Worm (Caenorhabditis elegans) whole organism, L4 larva: ENCODE results near the gene T07D4.2.

Experiments
- D1046.2 ChIP-seq: fragments of 200-800 bp; sonication (Bioruptor generic); IDR thresholded peaks from 2 replicates; pipeline ENCODE4 v1.3.6; 2022; ENCODE audit warnings: missing genetic modification characterization, missing compliant biosample characterization
- F10B5.3 ChIP-seq: sonication (generic microtip); optimal IDR thresholded peaks from 2 replicates; lab custom pipeline; 2016; ENCODE audit warnings: mild to moderate bottlenecking, missing genetic modification characterization, missing compliant biosample characterization
- T20F7.1 ChIP-seq: fragments of 200-800 bp; sonication (Bioruptor generic); optimal IDR thresholded peaks from 2 replicates; lab custom pipeline; 2018; ENCODE audit warnings: mild to moderate bottlenecking, missing genetic modification characterization, missing compliant biosample characterization
- T26A8.4 ChIP-seq: fragments of 200-800 bp; sonication (Bioruptor generic); IDR thresholded peaks from 2 replicates; pipeline ENCODE4 v1.3.6; 2022; ENCODE audit warnings: missing genetic modification characterization, missing compliant biosample characterization
- Y48G9A.11 ChIP-seq: fragments of 200-800 bp; sonication (Bioruptor generic); IDR thresholded peaks from 2 replicates; pipeline ENCODE4 v1.3.6; 2022; ENCODE audit warnings: missing genetic modification reagents, missing genetic modification characterization, missing compliant biosample characterization
- Y5F2A.4 ChIP-seq: fragments of 200-800 bp; sonication (Bioruptor generic); optimal IDR thresholded peaks from 2 replicates; lab custom pipeline; 2018; ENCODE audit warnings: mild to moderate bottlenecking, missing genetic modification characterization, missing compliant biosample characterization
- aha-1 ChIP-seq: fragments of 150-350 bp; peaks from one replicate; lab custom pipeline; 2014; ENCODE audit warnings: missing biosample characterization, missing genetic modification characterization
- aly-2 ChIP-seq: sonication (generic microtip); optimal IDR thresholded peaks from 2 replicates; lab custom pipeline; 2018; ENCODE audit warnings: missing biosample characterization, missing genetic modification characterization
- ama-1 ChIP-seq: fragments of 150-350 bp; optimal IDR thresholded peaks from 2 replicates; lab custom pipeline; 2014; ENCODE audit warnings: inconsistent platforms, mixed read lengths
- ceh-20 ChIP-seq: fragments of 200-800 bp; sonication (Bioruptor generic); IDR thresholded peaks from 2 replicates; pipeline ENCODE4 v1.3.6; 2022; ENCODE audit warnings: missing genetic modification reagents, missing genetic modification characterization, missing compliant biosample characterization
- ceh-82 ChIP-seq: sonication (generic microtip); optimal IDR thresholded peaks from 2 replicates; lab custom pipeline; 2017; ENCODE audit warnings: missing biosample characterization, missing genetic modification characterization
- ces-1 ChIP-seq: fragments of 150-350 bp; sonication (generic microtip); optimal IDR thresholded peaks from 4 replicates; lab custom pipeline; 2014; ENCODE audit warnings: missing biosample characterization, missing genetic modification reagents, missing genetic modification characterization
- daf-16 ChIP-seq, 3 experiments: sonication (generic microtip); optimal IDR thresholded peaks; 2 replicates each; lab custom pipeline; 2016 to 2017; ENCODE audit warnings: missing genetic modification characterization in 3 of 3, missing genetic modification reagents in 3 of 3, mild to moderate bottlenecking in 2 of 3, missing compliant biosample characterization in 2 of 3, missing biosample characterization in 1 of 3, moderate library complexity in 1 of 3
- dmd-6 ChIP-seq: fragments of 200-800 bp; sonication (Bioruptor generic); IDR thresholded peaks from 2 replicates; pipeline ENCODE4 v1.3.6; 2022; ENCODE audit warnings: missing genetic modification reagents, missing genetic modification characterization, missing compliant biosample characterization
- dmd-9 ChIP-seq: fragments of 200-800 bp; sonication (Bioruptor generic); IDR thresholded peaks from 2 replicates; pipeline ENCODE4 v1.3.6; 2022; ENCODE audit warnings: missing genetic modification reagents, missing genetic modification characterization, missing compliant biosample characterization
- dpl-1 ChIP-seq: fragments of 150-350 bp; optimal IDR thresholded peaks from 2 replicates; lab custom pipeline; 2014; ENCODE audit warnings: missing biosample characterization, missing genetic modification reagents, missing genetic modification characterization
- dve-1 ChIP-seq: sonication (generic microtip); optimal IDR thresholded peaks from 2 replicates; lab custom pipeline; 2017; ENCODE audit warnings: antibody characterized with exemption, mild to moderate bottlenecking, missing genetic modification characterization, missing compliant biosample characterization; ENCODE audit not compliant: insufficient read depth
- egl-43 ChIP-seq: fragments of 200-800 bp; sonication (Bioruptor generic); IDR thresholded peaks from 2 replicates; pipeline ENCODE4 v1.3.6; 2022; ENCODE audit warnings: missing genetic modification reagents, missing genetic modification characterization, missing compliant biosample characterization
- fos-1 ChIP-seq: fragments of 150-350 bp; optimal IDR thresholded peaks from 2 replicates; lab custom pipeline; 2014; ENCODE audit warnings: missing biosample characterization, missing genetic modification characterization
- hlh-11 ChIP-seq: fragments of 200-800 bp; sonication (Bioruptor generic); optimal IDR thresholded peaks from 2 replicates; lab custom pipeline; 2018; ENCODE audit warnings: mild to moderate bottlenecking, missing genetic modification characterization, missing compliant biosample characterization
- hlh-30 ChIP-seq: sonication (generic microtip); optimal IDR thresholded peaks from 2 replicates; lab custom pipeline; 2017; ENCODE audit warnings: antibody characterized with exemption, mild to moderate bottlenecking, missing genetic modification characterization, missing compliant biosample characterization; ENCODE audit not compliant: insufficient read depth
- lin-15B ChIP-seq: fragments of 150-350 bp; sonication (generic microtip); optimal IDR thresholded peaks from 3 replicates; lab custom pipeline; 2014; ENCODE audit warnings: missing biosample characterization, missing genetic modification characterization
- lin-39 ChIP-seq: fragments of 150-350 bp; optimal IDR thresholded peaks from 2 replicates; lab custom pipeline; 2014; ENCODE audit warnings: missing biosample characterization, missing genetic modification reagents, missing genetic modification characterization
- lir-3 ChIP-seq: sonication (generic microtip); optimal IDR thresholded peaks from 2 replicates; lab custom pipeline; 2016; ENCODE audit warnings: mild to moderate bottlenecking, missing genetic modification characterization, missing compliant biosample characterization
- madf-5 ChIP-seq, 2 experiments: fragments of 200-800 bp; sonication (Bioruptor generic); IDR thresholded peaks; 2 replicates each; pipeline ENCODE4 v1.3.6; 2022; ENCODE audit warnings: missing compliant biosample characterization in 2 of 2, missing genetic modification characterization in 2 of 2
- mep-1 ChIP-seq: fragments of 150-350 bp; sonication (generic microtip); optimal IDR thresholded peaks from 3 replicates; lab custom pipeline; 2014; ENCODE audit warnings: missing biosample characterization, missing genetic modification characterization
- mes-2 ChIP-seq: sonication (generic microtip); optimal IDR thresholded peaks from 2 replicates; lab custom pipeline; 2016; ENCODE audit warnings: missing genotype, mild to moderate bottlenecking, missing genetic modification characterization, missing compliant biosample characterization; ENCODE audit not compliant: poor library complexity, severe bottlenecking
- mxl-2 ChIP-seq: fragments of 200-800 bp; sonication (Bioruptor generic); conservative IDR thresholded peaks from 2 replicates; pipeline ENCODE4 v1.3.6; 2022; ENCODE audit warnings: missing genetic modification reagents, missing genetic modification characterization, missing compliant biosample characterization
- nhr-10 ChIP-seq: fragments of 150-350 bp; optimal IDR thresholded peaks from 2 replicates; lab custom pipeline; 2014; ENCODE audit warnings: missing biosample characterization, missing genetic modification characterization
- nhr-102 ChIP-seq: sonication (generic microtip); optimal IDR thresholded peaks from 2 replicates; lab custom pipeline; 2016; ENCODE audit warnings: mild to moderate bottlenecking, missing genetic modification characterization, moderate library complexity, missing compliant biosample characterization
- nhr-11 ChIP-seq: fragments of 150-350 bp; optimal IDR thresholded peaks from 2 replicates; lab custom pipeline; 2014; ENCODE audit warnings: missing biosample characterization, missing genetic modification characterization
- nhr-237 ChIP-seq: sonication (generic microtip); optimal IDR thresholded peaks from 2 replicates; lab custom pipeline; 2017; ENCODE audit warnings: missing biosample characterization, missing genetic modification characterization
- nhr-28 ChIP-seq: fragments of 150-350 bp; optimal IDR thresholded peaks from 2 replicates; lab custom pipeline; 2014; ENCODE audit warnings: missing biosample characterization, missing genetic modification characterization
- nhr-41 ChIP-seq: fragments of 200-800 bp; sonication (Bioruptor generic); IDR thresholded peaks from 2 replicates; pipeline ENCODE4 v1.3.6; 2022; ENCODE audit warnings: missing genetic modification reagents, missing genetic modification characterization, missing compliant biosample characterization
- nhr-42 ChIP-seq: fragments of 200-800 bp; sonication (Bioruptor generic); IDR thresholded peaks from 2 replicates; pipeline ENCODE4 v1.3.6; 2022; ENCODE audit warnings: missing genetic modification characterization, missing compliant biosample characterization
- nhr-77 ChIP-seq: fragments of 150-350 bp; optimal IDR thresholded peaks from 2 replicates; lab custom pipeline; 2014; ENCODE audit warnings: missing biosample characterization, missing genetic modification characterization
- php-3 ChIP-seq: fragments of 200-800 bp; sonication (Bioruptor generic); IDR thresholded peaks from 2 replicates; pipeline ENCODE4 v1.3.6; 2022; ENCODE audit warnings: missing genetic modification reagents, missing genetic modification characterization, missing compliant biosample characterization
- pqm-1 ChIP-seq: sonication (generic microtip); optimal IDR thresholded peaks from 2 replicates; lab custom pipeline; 2017; ENCODE audit warnings: missing biosample characterization, missing genetic modification characterization
- rbr-2 ChIP-seq: sonication (generic microtip); optimal IDR thresholded peaks from 2 replicates; lab custom pipeline; 2016; ENCODE audit warnings: missing genotype, missing genetic modification characterization, missing compliant biosample characterization
- sdz-12 ChIP-seq: fragments of 200-800 bp; sonication (Bioruptor generic); optimal IDR thresholded peaks from 2 replicates; lab custom pipeline; 2018; ENCODE audit warnings: mild to moderate bottlenecking, missing genetic modification characterization, missing compliant biosample characterization
- snpc-1.2 ChIP-seq: fragments of 200-800 bp; sonication (Bioruptor generic); IDR thresholded peaks from 2 replicates; pipeline ENCODE4 v1.3.6; 2022; ENCODE audit warnings: missing genetic modification reagents, missing genetic modification characterization, missing compliant biosample characterization
- spr-3 ChIP-seq: fragments of 200-800 bp; sonication (Bioruptor generic); optimal IDR thresholded peaks from 2 replicates; lab custom pipeline; 2018; ENCODE audit warnings: mild to moderate bottlenecking, missing genetic modification characterization, missing compliant biosample characterization
- unc-130 ChIP-seq: sonication (generic microtip); optimal IDR thresholded peaks from 2 replicates; lab custom pipeline; 2016; ENCODE audit warnings: missing genetic modification reagents, missing genetic modification characterization, missing compliant biosample characterization
- unc-39 ChIP-seq: sonication (generic microtip); optimal IDR thresholded peaks from 2 replicates; lab custom pipeline; 2017; ENCODE audit warnings: missing biosample characterization, missing genetic modification characterization
- unc-62 ChIP-seq, 3 experiments: fragments of 150-350 bp in 1 of 3; sonication (generic microtip); optimal IDR thresholded peaks in 2 of 3; peaks in 1 of 3; 1 replicate in 1 of 3; 2 replicates in 2 of 3; lab custom pipeline; 2014 to 2017; ENCODE audit warnings: missing biosample characterization in 3 of 3, missing genetic modification characterization in 3 of 3, missing genetic modification reagents in 3 of 3, missing genotype in 1 of 3
- zfp-2 ChIP-seq: sonication (generic microtip); optimal IDR thresholded peaks from 2 replicates; lab custom pipeline; 2016; ENCODE audit warnings: mild to moderate bottlenecking, missing genetic modification characterization, missing compliant biosample characterization
- ztf-11 ChIP-seq: fragments of 150-350 bp; optimal IDR thresholded peaks from 2 replicates; lab custom pipeline; 2014; ENCODE audit warnings: missing biosample characterization, missing genetic modification characterization

T07D4.2 gene

ce11 chrII:8917339-8917738 is 43.6 kb upstream of the T07D4.2 start:
- TF ChIP-seq sdz-12 (GFP tag; lab: Kevin White, UChicago), result no peak
- TF ChIP-seq nhr-77 (tag; lab: Kevin White, UChicago), result peak; percentile 19
- peak; percentile 6 for TF ChIP-seq pqm-1
- TF ChIP-seq php-3 (GFP tag; lab: Robert Waterston, UW), result no peak
- no peak for TF ChIP-seq D1046.2
- no peak for TF ChIP-seq Y5F2A.4 (GFP tag; lab: Kevin White, UChicago)
- no peak for TF ChIP-seq mep-1 (tag; lab: Kevin White, UChicago)
- TF ChIP-seq nhr-10 (tag; lab: Kevin White, UChicago), result no peak
- TF ChIP-seq nhr-28 (tag; lab: Kevin White, UChicago), result peak; percentile 65
- TF ChIP-seq dve-1 (tag; lab: Kevin White, UChicago), result no peak
- no peak for TF ChIP-seq unc-39
- TF ChIP-seq daf-16 (GFP tag; optimal IDR thresholded peaks at IDR 0.05; lab: Kevin White, UChicago), result no peak
- peak; percentile 54 for TF ChIP-seq daf-16 (tag; optimal IDR thresholded peaks at IDR 0.05; lab: Kevin White, UChicago)
- no peak for TF ChIP-seq Y48G9A.11
- TF ChIP-seq, all 104 proteins: peak for 4

DNA sequence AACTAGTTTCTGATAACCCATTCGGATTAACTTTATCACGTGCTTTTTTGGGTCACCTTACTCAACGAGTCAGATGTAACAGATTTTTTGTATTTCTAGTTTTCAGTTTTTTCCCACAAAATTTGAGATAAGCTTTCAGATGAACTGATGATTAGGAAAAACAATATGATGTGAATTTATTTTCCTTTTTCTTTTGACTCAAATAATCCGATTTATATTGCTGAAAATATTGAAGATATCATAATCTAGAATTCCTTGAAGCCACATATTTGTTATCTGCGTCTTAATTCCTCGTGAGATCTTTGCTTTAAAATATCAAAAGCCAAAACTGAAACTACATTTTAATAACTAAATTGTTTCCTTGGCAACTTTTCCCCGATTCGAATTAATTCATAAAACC is 42.9 kb upstream of the T07D4.2 start:
- no peak for TF ChIP-seq sdz-12 (GFP tag; lab: Kevin White, UChicago)
- no peak for TF ChIP-seq rbr-2 (tag; lab: Kevin White, UChicago)
- no peak for TF ChIP-seq php-3 (GFP tag; lab: Robert Waterston, UW)
- no peak for TF ChIP-seq hlh-11 (tag; lab: Kevin White, UChicago)
- TF ChIP-seq ama-1 (lab: Kevin White, UChicago), result no peak
- TF ChIP-seq daf-16 (GFP tag; optimal IDR thresholded peaks at IDR 0.05; lab: Kevin White, UChicago), result no peak
- TF ChIP-seq daf-16 (tag; optimal IDR thresholded peaks at IDR 0.05; lab: Kevin White, UChicago), result no peak
- no peak for TF ChIP-seq unc-62 (GFP tag; optimal IDR thresholded peaks at IDR 0.05 in 1 of 2; lab: Kevin White, UChicago)
- no peak for TF ChIP-seq unc-62 (tag; optimal IDR thresholded peaks at IDR 0.05; lab: Kevin White, UChicago)
- TF ChIP-seq D1046.2, result no peak
- no peak for TF ChIP-seq nhr-28 (tag; lab: Kevin White, UChicago)
- TF ChIP-seq lin-39 (tag; lab: Kevin White, UChicago), result no peak
- no peak for TF ChIP-seq nhr-102
- TF ChIP-seq nhr-42 (GFP tag; lab: Robert Waterston, UW), result no peak
- TF ChIP-seq lin-15B (tag; lab: Kevin White, UChicago), result no peak
- no peak for TF ChIP-seq fos-1 (tag; lab: Kevin White, UChicago)
- no peak for TF ChIP-seq mxl-2 (GFP tag; lab: Robert Waterston, UW)
- TF ChIP-seq nhr-41 (GFP tag; lab: Robert Waterston, UW), result no peak
- TF ChIP-seq dmd-9 (GFP tag; lab: Robert Waterston, UW), result no peak
- TF ChIP-seq ces-1 (GFP tag; lab: Kevin White, UChicago), result no peak
- TF ChIP-seq dpl-1 (GFP tag; lab: Kevin White, UChicago), result no peak

DNA sequence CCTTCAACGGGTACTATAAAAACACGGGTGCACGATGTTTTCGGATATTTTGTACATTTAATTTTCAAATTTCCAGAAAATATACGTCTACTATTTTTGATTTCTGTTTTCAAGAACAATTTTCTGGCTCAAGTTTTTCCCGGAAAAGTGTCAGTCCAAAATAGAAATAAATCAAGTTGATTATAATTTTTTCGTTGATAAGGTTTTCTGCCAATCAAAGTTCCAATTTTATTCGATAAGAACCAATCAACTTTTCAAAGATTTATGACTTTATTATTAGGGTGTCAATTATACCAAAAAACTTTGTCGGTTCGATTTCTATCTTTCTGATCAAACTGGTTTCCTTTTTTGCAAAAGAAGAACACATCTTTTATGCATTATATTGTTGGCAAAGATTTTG is 40.9 kb upstream of the T07D4.2 start:
- TF ChIP-seq Y48G9A.11, result no peak
- peak; percentile 15 for TF ChIP-seq dve-1 (tag; lab: Kevin White, UChicago)
- no peak for TF ChIP-seq madf-5 (GFP tag; IDR thresholded peaks at IDR 0.05; lab: Robert Waterston, UW)
- no peak for TF ChIP-seq nhr-102
- no peak for TF ChIP-seq T26A8.4
- no peak for TF ChIP-seq egl-43 (GFP tag; lab: Robert Waterston, UW)
- TF ChIP-seq hlh-30 (tag; lab: Kevin White, UChicago), result no peak
- no peak for TF ChIP-seq snpc-1.2 (GFP tag; lab: Robert Waterston, UW)
- no peak for TF ChIP-seq spr-3 (GFP tag; lab: Kevin White, UChicago)
- no peak for TF ChIP-seq ztf-11 (tag; lab: Kevin White, UChicago)
- no peak for TF ChIP-seq aha-1
- no peak for TF ChIP-seq unc-130 (GFP tag; lab: Kevin White, UChicago)
- TF ChIP-seq F10B5.3 (tag; lab: Kevin White, UChicago), result no peak
- peak; percentile 89 for TF ChIP-seq dmd-6 (GFP tag; lab: Robert Waterston, UW)
- no peak for TF ChIP-seq zfp-2 (tag; lab: Kevin White, UChicago)
- TF ChIP-seq aly-2 (tag; lab: Kevin White, UChicago), result no peak
- TF ChIP-seq lir-3, result no peak
- TF ChIP-seq unc-62 (GFP tag; optimal IDR thresholded peaks at IDR 0.05 in 1 of 2; lab: Kevin White, UChicago), result no peak
- TF ChIP-seq unc-62 (tag; optimal IDR thresholded peaks at IDR 0.05; lab: Kevin White, UChicago), result no peak
- TF ChIP-seq nhr-237 (tag; lab: Kevin White, UChicago), result no peak
- TF ChIP-seq T20F7.1 (GFP tag; lab: Kevin White, UChicago), result no peak
- TF ChIP-seq nhr-11, result no peak
- TF ChIP-seq sdz-12 (GFP tag; lab: Kevin White, UChicago), result no peak
- no peak for TF ChIP-seq mes-2 (tag; lab: Kevin White, UChicago)
- no peak for TF ChIP-seq mxl-2 (GFP tag; lab: Robert Waterston, UW)
- TF ChIP-seq ceh-20 (GFP tag; lab: Robert Waterston, UW), result peak; percentile 68; the same call in 1 of the 2 replicates
- TF ChIP-seq ceh-82 (tag; lab: Kevin White, UChicago), result no peak
